Worm (Caenorhabditis elegans) whole organism, midembryonic: Measurements from ENCODE around the gene taap-1.

Source experiments
- T22C8.4 ChIP-seq: fragments of 200-800 bp; sonication (Bioruptor generic); IDR thresholded peaks from 2 replicates; pipeline ENCODE4 v1.3.6; 2022; ENCODE audit warnings: missing genetic modification characterization, missing compliant biosample characterization
- cog-1 ChIP-seq: sonication (generic microtip); optimal IDR thresholded peaks from 2 replicates; lab custom pipeline; 2016; ENCODE audit warnings: missing genetic modification characterization, missing compliant biosample characterization
- flt-1 ChIP-seq: fragments of 200-800 bp; sonication (Bioruptor generic); IDR thresholded peaks from 2 replicates; pipeline ENCODE4 v1.3.6; 2022; ENCODE audit warnings: missing genetic modification characterization, missing compliant biosample characterization
- klf-2 ChIP-seq: fragments of 200-800 bp; sonication (Bioruptor generic); conservative IDR thresholded peaks from 2 replicates; pipeline ENCODE4 v1.3.6; 2022; ENCODE audit warnings: missing genetic modification reagents, missing genetic modification characterization, missing compliant biosample characterization
- med-1 ChIP-seq: sonication (generic microtip); optimal IDR thresholded peaks from 2 replicates; lab custom pipeline; 2017; ENCODE audit warnings: missing genetic modification characterization, mild to moderate bottlenecking, missing compliant biosample characterization, antibody characterized with exemption, missing genetic modification reagents; ENCODE audit not compliant: insufficient read depth
- ref-1 ChIP-seq: fragments of 200-800 bp; sonication (Bioruptor generic); conservative IDR thresholded peaks from 2 replicates; pipeline ENCODE4 v1.3.6; 2022; ENCODE audit warnings: missing genetic modification reagents, missing genetic modification characterization, missing compliant biosample characterization
- tab-1 ChIP-seq: fragments of 200-800 bp; sonication (Bioruptor generic); IDR thresholded peaks from 2 replicates; pipeline ENCODE4 v1.3.6; 2022; ENCODE audit warnings: missing genetic modification characterization, missing compliant biosample characterization
- ztf-23 ChIP-seq: fragments of 200-800 bp; sonication (Bioruptor generic); IDR thresholded peaks from 2 replicates; pipeline ENCODE4 v1.3.6; 2022; ENCODE audit warnings: missing genetic modification reagents, missing genetic modification characterization, missing compliant biosample characterization
- ztf-29 ChIP-seq: fragments of 200-800 bp; sonication (Bioruptor generic); IDR thresholded peaks from 2 replicates; pipeline ENCODE4 v1.3.6; 2022; ENCODE audit warnings: missing genetic modification reagents, missing genetic modification characterization, missing compliant biosample characterization

Gene taap-1

ce11 chrII:8467809-8468208, 15.9 kb downstream of the taap-1 start, which contains the start of gene M05D6.2:
Gene M05D6.2 (plus strand): TSS chrII:8468109.
- no peak for TF ChIP-seq tab-1 (GFP tag; lab: Robert Waterston, UW)
- no peak for TF ChIP-seq ztf-23 (GFP tag; lab: Robert Waterston, UW)
- TF ChIP-seq flt-1 (GFP tag; lab: Robert Waterston, UW), result no peak
- TF ChIP-seq ref-1, result no peak
- no peak for TF ChIP-seq med-1 (GFP tag; lab: Kevin White, UChicago)
- no peak for TF ChIP-seq ztf-29 (GFP tag; lab: Robert Waterston, UW)
- no peak for TF ChIP-seq klf-2 (GFP tag; lab: Robert Waterston, UW)
- TF ChIP-seq T22C8.4 (GFP tag; lab: Robert Waterston, UW), result no peak
- no peak for TF ChIP-seq cog-1 (tag; lab: Kevin White, UChicago)

ce11 chrII:8466874-8467273, 16.8 kb downstream of the taap-1 start, which contains the start of gene F22B5.10:
Gene F22B5.10 (plus strand): TSS chrII:8467174.
- no peak for TF ChIP-seq tab-1 (GFP tag; lab: Robert Waterston, UW)
- no peak for TF ChIP-seq ztf-23 (GFP tag; lab: Robert Waterston, UW)
- no peak for TF ChIP-seq cog-1 (tag; lab: Kevin White, UChicago)
- no peak for TF ChIP-seq klf-2 (GFP tag; lab: Robert Waterston, UW)
- TF ChIP-seq ztf-29 (GFP tag; lab: Robert Waterston, UW), result no peak
- TF ChIP-seq flt-1 (GFP tag; lab: Robert Waterston, UW), result no peak
- TF ChIP-seq ref-1, result no peak
- no peak for TF ChIP-seq T22C8.4 (GFP tag; lab: Robert Waterston, UW)
- no peak for TF ChIP-seq med-1 (GFP tag; lab: Kevin White, UChicago)

ce11 chrII:8464448-8464898, 19.2 kb downstream of the taap-1 start, which contains the start of gene fars-3:
Gene fars-3 (plus strand): TSS chrII:8464848.
- TF ChIP-seq T22C8.4 (GFP tag; lab: Robert Waterston, UW) (no peak), med-1 (GFP tag; lab: Kevin White, UChicago) (no peak), flt-1 (GFP tag; lab: Robert Waterston, UW) (0 out of 2 replicates have a peak, but pooled peaks have one; percentile 49), cog-1 (tag; lab: Kevin White, UChicago) (no peak)

- 0 out of 2 replicates have a peak, but pooled peaks have one; percentile 14 for TF ChIP-seq T22C8.4 (GFP tag; lab: Robert Waterston, UW)
- no peak for TF ChIP-seq ref-1
Measured at ce11 chrII:8457438-8457837, 26.2 kb downstream of the taap-1 start, which contains the start of gene zyg-9. Gene zyg-9 (plus strand): TSS chrII:8457818.

ce11 chrII:8456681-8457389, 26.8 kb downstream of the taap-1 start:
- no peak for TF ChIP-seq ztf-23 (GFP tag; lab: Robert Waterston, UW)
- no peak for TF ChIP-seq ztf-29 (GFP tag; lab: Robert Waterston, UW)
- no peak for TF ChIP-seq cog-1 (tag; lab: Kevin White, UChicago)
- TF ChIP-seq ref-1, result no peak
- TF ChIP-seq tab-1 (GFP tag; lab: Robert Waterston, UW), result no peak
- TF ChIP-seq klf-2 (GFP tag; lab: Robert Waterston, UW), result no peak
- TF ChIP-seq T22C8.4 (GFP tag; lab: Robert Waterston, UW), result no peak
- no peak for TF ChIP-seq flt-1 (GFP tag; lab: Robert Waterston, UW)

- TF ChIP-seq ref-1, result no peak
- TF ChIP-seq med-1 (GFP tag; lab: Kevin White, UChicago), result no peak
Measured at ce11 chrII:8456094-8456493, 27.6 kb downstream of the taap-1 start, which contains the start of gene F22B5.6. Gene F22B5.6 (minus strand): TSS chrII:8456194.

- TF ChIP-seq flt-1 (GFP tag; lab: Robert Waterston, UW), result no peak
Measured at ce11 chrII:8454513-8454912, 29.2 kb downstream of the taap-1 start, which contains the start of gene F22B5.5. Gene F22B5.5 (minus strand): TSS chrII:8454613.

- TF ChIP-seq med-1 (GFP tag; lab: Kevin White, UChicago), result no peak
- no peak for TF ChIP-seq tab-1 (GFP tag; lab: Robert Waterston, UW)
- TF ChIP-seq klf-2 (GFP tag; lab: Robert Waterston, UW), result no peak
- no peak for TF ChIP-seq ztf-29 (GFP tag; lab: Robert Waterston, UW)
- no peak for TF ChIP-seq T22C8.4 (GFP tag; lab: Robert Waterston, UW)
Measured at ce11 chrII:8451425-8451824, 32.2 kb downstream of the taap-1 start.

ce11 chrII:8450750-8451149, 32.9 kb downstream of the taap-1 start:
- no peak for TF ChIP-seq med-1 (GFP tag; lab: Kevin White, UChicago)
- no peak for TF ChIP-seq ztf-29 (GFP tag; lab: Robert Waterston, UW)
- TF ChIP-seq flt-1 (GFP tag; lab: Robert Waterston, UW), result no peak
- TF ChIP-seq cog-1 (tag; lab: Kevin White, UChicago), result no peak
- TF ChIP-seq T22C8.4 (GFP tag; lab: Robert Waterston, UW), result no peak
- TF ChIP-seq ztf-23 (GFP tag; lab: Robert Waterston, UW), result no peak
- no peak for TF ChIP-seq ref-1
- no peak for TF ChIP-seq klf-2 (GFP tag; lab: Robert Waterston, UW)
- no peak for TF ChIP-seq tab-1 (GFP tag; lab: Robert Waterston, UW)

- no peak for TF ChIP-seq ref-1
- no peak for TF ChIP-seq flt-1 (GFP tag; lab: Robert Waterston, UW)
- no peak for TF ChIP-seq ztf-23 (GFP tag; lab: Robert Waterston, UW)
- TF ChIP-seq cog-1 (tag; lab: Kevin White, UChicago), result no peak
- TF ChIP-seq klf-2 (GFP tag; lab: Robert Waterston, UW), result no peak
- TF ChIP-seq ztf-29 (GFP tag; lab: Robert Waterston, UW), result no peak
- no peak for TF ChIP-seq med-1 (GFP tag; lab: Kevin White, UChicago)
- TF ChIP-seq T22C8.4 (GFP tag; lab: Robert Waterston, UW), result no peak
- no peak for TF ChIP-seq tab-1 (GFP tag; lab: Robert Waterston, UW)
Measured at ce11 chrII:8449660-8450118, 34.0 kb downstream of the taap-1 start, which contains the start of gene F22B5.4. Gene F22B5.4 (plus strand): TSS chrII:8449710.
